Worm (Caenorhabditis elegans) whole organism, young adult: ENCODE measurements around the gene trpp-11.

Source experiments
- F23B12.7 ChIP-seq: sonication (generic microtip); optimal IDR thresholded peaks from 2 replicates; lab custom pipeline; 2017; ENCODE audit warnings: missing genetic modification characterization, mild to moderate bottlenecking, missing compliant biosample characterization, antibody characterized with exemption, moderate library complexity; ENCODE audit not compliant: insufficient read depth
- attf-5 ChIP-seq: fragments of 200-800 bp; sonication (Bioruptor generic); optimal IDR thresholded peaks from 2 replicates; lab custom pipeline; 2018; ENCODE audit warnings: mild to moderate bottlenecking, missing genetic modification characterization, missing compliant biosample characterization
- ccch-3 ChIP-seq: fragments of 200-800 bp; sonication (Bioruptor generic); optimal IDR thresholded peaks from 2 replicates; lab custom pipeline; 2018; ENCODE audit warnings: mild to moderate bottlenecking, missing genetic modification characterization, missing compliant biosample characterization
- die-1 ChIP-seq: sonication (generic microtip); optimal IDR thresholded peaks from 2 replicates; lab custom pipeline; 2016; ENCODE audit warnings: missing genotype, mild to moderate bottlenecking, missing genetic modification characterization, missing compliant biosample characterization
- dpl-1 ChIP-seq: fragments of 150-350 bp; optimal IDR thresholded peaks from 2 replicates; lab custom pipeline; 2014; ENCODE audit warnings: missing biosample characterization, missing genetic modification reagents, missing genetic modification characterization
- nhr-27 ChIP-seq: fragments of 200-800 bp; sonication (Bioruptor generic); optimal IDR thresholded peaks from 2 replicates; lab custom pipeline; 2018; ENCODE audit warnings: mild to moderate bottlenecking, missing genetic modification characterization, moderate library complexity, missing compliant biosample characterization
- nhr-80 ChIP-seq: sonication (generic microtip); optimal IDR thresholded peaks from 2 replicates; lab custom pipeline; 2016; ENCODE audit warnings: missing genetic modification characterization, missing compliant biosample characterization
- pha-4 ChIP-seq: fragments of 150-350 bp; sonication (generic microtip); optimal IDR thresholded peaks from 2 replicates; lab custom pipeline; 2014; ENCODE audit warnings: missing biosample characterization, missing genetic modification reagents, missing genetic modification characterization

- no peak for TF ChIP-seq pha-4
- no peak for TF ChIP-seq dpl-1 (GFP tag; lab: Kevin White, UChicago)
- no peak for TF ChIP-seq nhr-27
- no peak for TF ChIP-seq die-1 (tag; lab: Kevin White, UChicago)
- no peak for TF ChIP-seq F23B12.7 (tag; lab: Kevin White, UChicago)
- TF ChIP-seq nhr-80 = no peak
- TF ChIP-seq ccch-3 (GFP tag; lab: Kevin White, UChicago) = no peak
- TF ChIP-seq attf-5 (GFP tag; lab: Kevin White, UChicago) = no peak
Observed at ce11 chrIII:762508-762907, 32.4 kb upstream of the trpp-11 start.
